Fruit fly (Drosophila melanogaster): ENCODE measurements around the gene Drsl1.

The Drsl1 gene

DNA sequence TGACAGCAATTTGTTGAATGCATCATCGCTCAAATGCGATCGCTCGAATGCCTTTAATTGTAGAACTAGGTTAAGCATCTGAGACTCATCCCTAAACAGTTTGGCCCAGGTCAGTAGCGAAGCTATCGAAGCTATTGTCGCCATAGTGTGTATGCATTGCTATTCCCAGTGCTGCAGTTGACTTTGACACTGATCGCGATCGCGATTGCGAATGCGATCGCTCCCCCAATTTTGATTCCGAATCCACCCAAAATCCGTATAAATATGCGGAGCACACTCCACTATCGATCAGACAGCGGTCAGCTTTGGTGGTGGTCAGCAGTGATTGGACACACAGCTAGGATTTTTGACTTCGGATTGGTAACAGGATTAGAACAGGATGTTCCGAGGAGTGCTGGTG is 5.8 kb downstream of the Drsl1 start, which contains the start of gene CG14961:
Gene CG14961 (plus strand): TSS at position 301 of the 400 bp plus-strand sequence.
- TF ChIP-seq noc (tag; optimal IDR thresholded peaks at IDR 0.05): no peak

DNA sequence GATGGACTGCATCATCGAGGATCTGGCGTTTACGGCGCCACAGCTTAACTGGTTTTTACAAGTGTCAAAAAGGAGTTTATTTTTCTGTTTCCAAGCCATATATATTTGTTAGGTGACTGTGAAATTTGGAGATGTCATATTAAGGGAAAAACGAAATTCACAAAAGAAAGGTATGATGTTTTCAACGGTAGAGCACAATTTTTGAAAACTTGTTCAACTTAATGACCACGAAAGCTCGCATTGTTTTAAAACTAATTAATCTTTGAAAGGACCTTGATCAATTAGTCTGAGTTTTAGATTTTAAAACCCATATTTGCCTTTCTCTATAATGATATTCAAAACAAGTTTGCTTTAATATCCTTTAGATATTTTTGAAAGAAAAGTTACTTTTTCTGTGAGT is 6.8 kb downstream of the Drsl1 start, which contains the start of gene Strip:
Gene Strip (minus strand): TSS at position 101 of the 400 bp plus-strand sequence.
- no peak for TF ChIP-seq noc (tag; optimal IDR thresholded peaks at IDR 0.05)

DNA sequence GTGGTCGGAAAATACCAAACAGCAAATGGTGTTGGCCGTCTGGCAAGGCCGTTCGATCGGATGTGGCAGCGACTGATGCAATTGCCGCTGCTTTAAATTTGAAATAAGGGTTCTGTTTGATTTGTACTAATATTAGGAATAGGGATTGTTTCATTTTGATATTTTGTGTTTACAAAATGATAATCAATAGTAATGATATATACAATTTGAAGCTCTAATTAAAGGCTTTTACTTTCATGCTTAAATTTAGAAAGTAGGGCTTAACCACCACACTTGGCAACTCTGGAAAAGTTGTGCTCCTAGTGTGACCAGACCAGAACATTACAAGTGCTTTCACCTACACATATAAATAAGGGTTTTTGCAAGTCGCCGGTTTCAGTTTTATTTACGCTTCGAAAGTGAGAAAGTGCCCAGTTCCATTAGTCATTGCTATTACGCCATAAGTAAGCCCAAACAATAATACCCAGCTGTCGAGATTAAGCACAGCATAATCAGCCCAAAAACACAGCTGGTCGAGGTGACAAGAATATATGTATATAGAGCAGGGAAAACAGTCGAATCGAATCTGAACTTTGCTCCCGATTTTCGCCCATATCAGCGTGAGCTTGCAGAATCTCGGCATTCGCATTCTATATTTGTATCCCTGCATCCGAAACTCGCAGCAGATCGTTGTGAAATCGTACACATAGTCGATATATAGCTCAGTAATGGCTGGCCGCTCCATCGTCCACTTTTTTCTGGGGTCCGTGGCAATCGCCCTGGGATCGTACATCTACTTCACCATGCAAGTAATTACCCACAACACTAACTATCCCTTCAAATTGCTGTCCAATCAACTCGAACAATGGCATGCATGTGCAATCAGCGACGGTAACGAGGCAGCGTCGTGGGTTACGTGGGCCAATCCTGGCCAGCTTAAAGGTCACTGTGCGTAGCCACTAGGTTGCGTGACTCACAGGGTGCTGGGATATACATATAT is 9.4 kb downstream of the Drsl1 start, which contains the start of gene Gtpx:
Gene Gtpx (plus strand): TSS at position 341 of the 979 bp plus-strand sequence.
- TF ChIP-seq noc (tag; optimal IDR thresholded peaks at IDR 0.05): peak; percentile 30

DNA sequence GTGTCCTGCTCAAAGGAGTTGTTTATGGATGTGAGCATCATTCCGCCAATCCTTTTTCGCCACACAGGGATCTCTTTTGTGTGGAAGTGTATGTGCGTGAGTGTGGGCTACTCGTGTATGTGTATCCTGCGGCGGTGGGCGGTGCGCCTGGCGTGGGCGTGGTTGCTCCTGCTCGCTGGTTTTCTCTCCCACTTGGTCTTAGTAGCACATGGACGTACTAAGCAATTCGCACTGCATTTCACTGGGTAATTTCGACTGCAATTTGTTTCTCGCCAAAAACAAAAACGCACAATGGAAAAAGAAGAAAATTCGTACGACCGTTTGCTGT is 10.0 kb downstream of the Drsl1 start:
- TF ChIP-seq noc (tag; optimal IDR thresholded peaks at IDR 0.05): no peak

DNA sequence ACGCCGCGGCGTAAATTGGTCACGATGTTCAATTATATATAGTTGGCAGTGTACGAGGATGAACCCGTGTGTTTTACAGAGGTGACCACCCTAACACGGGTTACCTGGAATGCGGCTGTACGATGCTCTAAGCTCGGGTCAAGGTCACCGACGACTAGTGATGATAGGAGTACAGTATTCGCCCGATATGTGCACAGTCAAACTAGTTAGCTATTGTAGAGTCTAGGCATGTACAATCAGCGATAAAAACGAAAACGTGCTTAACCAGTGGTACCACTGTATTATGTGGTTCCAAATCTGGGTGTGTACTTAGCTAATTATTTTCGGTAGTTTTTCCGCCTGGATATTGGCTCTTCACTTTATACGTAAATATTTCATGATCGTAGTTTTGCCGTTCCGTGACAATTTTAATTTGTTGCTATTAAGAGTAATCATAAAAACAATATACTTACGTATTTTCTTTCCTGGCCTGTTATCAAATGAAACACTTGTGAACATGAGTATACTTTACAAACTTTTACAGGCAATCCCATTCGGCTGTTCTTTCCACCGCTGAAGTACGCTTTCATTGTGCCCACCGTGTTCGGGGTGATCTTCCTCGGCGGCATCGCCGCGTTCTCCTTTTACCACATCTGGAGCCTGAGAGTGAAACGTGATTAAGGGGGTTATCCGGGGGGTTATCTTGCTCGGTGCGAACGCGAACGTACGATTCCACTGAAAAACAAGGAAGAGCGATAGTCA is 15.4 kb downstream of the Drsl1 start:
- peak; percentile 69 for TF ChIP-seq noc (tag; optimal IDR thresholded peaks at IDR 0.05)

DNA sequence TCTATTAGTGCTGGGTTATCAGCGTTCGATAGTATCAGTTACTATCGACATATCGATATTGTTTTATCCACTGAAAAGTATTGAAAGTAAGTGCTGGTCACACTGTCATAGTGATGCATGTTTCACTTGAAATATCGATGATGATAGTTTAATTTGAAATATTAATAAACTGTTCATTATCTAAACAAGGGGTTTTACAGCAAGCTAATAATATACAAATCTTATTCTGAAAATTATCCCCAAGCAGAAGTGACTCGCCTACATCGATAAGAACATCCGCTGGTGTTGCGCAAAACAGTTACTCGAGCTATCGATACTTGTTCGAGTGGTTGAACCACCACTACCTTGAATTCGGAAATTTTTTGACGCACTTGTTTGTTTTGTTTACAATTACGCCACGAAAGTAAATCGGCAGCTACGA is 16.4 kb downstream of the Drsl1 start, which contains the start of the genes PIG-C, CG12016 and Dpm2:
Gene PIG-C (minus strand): TSS at position 10 of the 421 bp plus-strand sequence.
Gene CG12016 (plus strand): TSS at position 333 of the 421 bp plus-strand sequence.
Gene Dpm2 (plus strand): TSS at position 333 of the 421 bp plus-strand sequence.
- TF ChIP-seq noc (tag; optimal IDR thresholded peaks at IDR 0.05): peak; percentile 16

DNA sequence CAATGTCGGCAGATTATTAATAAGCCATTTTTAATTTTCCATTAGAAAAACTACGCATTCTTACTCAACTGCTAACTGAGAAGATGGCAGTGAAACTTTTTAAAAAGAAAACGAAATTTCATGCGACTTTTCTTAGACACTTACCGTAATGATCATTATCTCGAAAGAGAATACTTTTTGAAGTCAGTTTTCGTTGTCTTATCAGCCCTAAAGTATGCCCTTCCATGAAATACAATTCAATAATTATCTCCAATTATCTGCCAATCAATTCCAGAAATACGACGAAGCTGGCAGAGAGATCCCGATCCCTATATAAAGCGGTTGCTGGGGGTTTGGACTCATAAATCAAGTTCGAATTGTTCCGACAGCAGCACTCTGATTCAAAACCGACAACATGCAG is 19.1 kb downstream of the Drsl1 start, which contains the start of gene Drsl5:
Gene Drsl5 (plus strand): TSS at position 341 of the 400 bp plus-strand sequence.
- no peak for TF ChIP-seq noc (tag; optimal IDR thresholded peaks at IDR 0.05)

DNA sequence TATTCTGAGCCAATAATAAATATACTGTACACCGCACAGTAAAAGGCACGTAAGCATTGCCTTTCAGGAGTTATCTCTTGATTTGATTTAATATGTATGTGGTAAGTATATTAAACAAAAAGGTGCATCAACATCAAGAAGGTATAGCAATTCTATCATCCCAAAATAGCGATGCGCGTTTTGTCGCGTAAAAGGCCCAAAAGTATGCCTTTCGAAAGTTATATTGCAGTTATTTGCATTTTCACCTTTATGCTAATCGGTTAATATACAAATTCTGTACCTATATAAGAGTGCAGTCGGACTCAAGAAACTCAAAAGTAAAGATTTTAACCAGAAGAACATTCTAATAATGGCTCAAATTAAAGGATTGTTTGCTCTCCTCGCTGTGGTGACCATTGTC is 20.3 kb downstream of the Drsl1 start, which contains the start of gene Drsl4:
Gene Drsl4 (plus strand): TSS at position 333 of the 400 bp plus-strand sequence.
- no peak for TF ChIP-seq noc (tag; optimal IDR thresholded peaks at IDR 0.05)

DNA sequence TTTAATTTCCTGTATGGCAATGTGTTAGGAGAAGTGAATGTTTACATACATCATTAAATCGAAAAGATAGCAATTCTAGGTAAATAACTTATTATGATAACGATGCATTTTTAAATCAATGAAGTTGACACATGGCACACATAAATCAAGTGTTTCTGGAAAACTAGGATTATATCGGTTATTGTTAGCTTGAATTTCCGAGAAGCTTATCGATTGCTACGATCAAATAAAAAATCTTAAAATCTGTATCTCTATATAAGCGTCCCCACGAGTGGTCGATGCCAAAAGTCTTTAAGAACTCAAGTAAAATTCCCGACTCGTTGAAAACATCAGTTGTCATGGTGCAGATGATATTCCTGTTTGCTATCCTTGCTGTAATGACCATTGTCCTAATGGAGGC is 20.9 kb downstream of the Drsl1 start, which contains the start of gene Drsl3:
Gene Drsl3 (plus strand): TSS at position 301 of the 400 bp plus-strand sequence.
- TF ChIP-seq noc (tag; optimal IDR thresholded peaks at IDR 0.05): no peak

DNA sequence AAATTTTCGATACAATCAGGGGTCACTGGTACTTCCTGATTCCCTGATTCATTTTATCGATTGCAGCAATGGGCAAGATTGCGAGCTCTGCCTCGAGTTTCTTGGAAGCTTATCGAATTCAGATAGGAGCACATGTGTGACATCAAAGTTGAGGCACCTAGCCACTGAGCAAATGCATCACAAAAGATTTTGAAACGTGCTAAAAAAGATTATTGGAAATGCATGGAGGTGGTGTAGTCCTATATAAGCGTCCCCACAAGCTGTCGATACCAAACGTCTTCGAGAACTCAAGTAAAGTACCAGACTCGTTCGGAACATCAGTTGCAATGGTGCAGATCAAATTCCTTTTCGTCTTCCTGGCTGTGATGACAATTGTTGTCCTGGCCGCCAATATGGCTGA is 21.5 kb downstream of the Drsl1 start, which contains the start of gene Drsl2:
Gene Drsl2 (plus strand): TSS at position 301 of the 400 bp plus-strand sequence.
- TF ChIP-seq noc (tag; optimal IDR thresholded peaks at IDR 0.05): no peak

DNA sequence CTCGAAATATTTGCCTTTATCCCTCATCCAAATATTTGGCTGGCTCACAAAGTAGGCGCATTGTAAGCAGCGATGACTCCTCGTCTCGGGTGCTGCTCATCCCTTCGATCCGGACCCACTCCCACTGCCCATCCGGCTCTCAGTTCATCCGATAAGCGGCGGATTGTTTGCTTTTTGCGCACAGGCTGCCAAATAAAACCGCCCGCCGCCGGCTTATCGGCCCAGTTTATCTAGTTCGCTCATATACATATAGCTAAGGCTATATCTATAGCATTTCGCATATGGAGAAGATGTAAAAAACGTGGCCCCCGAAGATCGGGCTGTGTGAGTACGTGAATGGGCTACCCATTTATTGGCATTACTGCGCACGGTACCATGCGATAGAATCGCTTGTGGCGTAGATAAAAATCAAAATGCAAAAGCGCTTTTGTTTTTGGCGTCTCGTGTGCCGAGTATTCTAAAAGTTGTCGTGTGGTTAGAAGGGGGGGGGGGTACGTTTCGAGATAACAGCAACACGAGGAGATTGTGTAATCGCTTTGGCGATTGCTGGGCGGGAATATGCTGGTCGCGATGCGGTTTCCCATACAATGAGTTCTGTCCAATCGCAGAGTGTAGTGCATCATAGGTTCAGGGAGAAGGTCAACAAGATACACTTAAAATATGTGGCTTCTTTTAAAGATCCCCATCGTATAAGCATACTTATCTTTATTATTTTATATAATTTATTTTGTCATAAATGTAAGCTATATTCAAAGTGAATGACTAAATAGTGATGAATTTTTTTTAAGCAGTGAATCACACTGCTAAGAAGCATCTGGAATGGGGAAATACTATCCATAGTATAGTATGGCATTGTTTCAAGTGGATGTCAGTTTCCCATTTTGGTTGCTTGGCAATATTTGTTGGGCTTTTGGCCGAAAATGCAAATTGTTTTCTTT is 26.6 kb downstream of the Drsl1 start:
- TF ChIP-seq noc (tag; optimal IDR thresholded peaks at IDR 0.05): peak; percentile 49

DNA sequence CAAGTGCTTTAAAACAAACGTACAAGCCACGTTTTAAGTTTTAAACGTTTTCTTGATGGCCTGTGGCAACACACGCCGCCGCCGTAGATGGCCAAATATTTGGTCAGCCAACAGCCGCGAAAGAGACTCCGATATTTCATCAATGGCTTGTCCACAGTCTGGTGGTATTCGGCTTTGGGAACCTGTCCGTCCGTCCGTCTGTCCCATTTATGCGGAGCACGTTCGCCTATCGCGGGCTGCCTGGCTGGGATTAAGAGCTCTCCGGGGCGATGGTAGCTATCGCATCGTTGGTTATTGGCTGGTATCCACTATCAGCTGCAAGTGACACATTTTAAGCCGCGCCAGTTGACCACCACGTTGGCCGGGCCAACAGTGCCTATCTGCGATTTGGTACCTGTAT is 28.0 kb downstream of the Drsl1 start:
- no peak for TF ChIP-seq noc (tag; optimal IDR thresholded peaks at IDR 0.05)

DNA sequence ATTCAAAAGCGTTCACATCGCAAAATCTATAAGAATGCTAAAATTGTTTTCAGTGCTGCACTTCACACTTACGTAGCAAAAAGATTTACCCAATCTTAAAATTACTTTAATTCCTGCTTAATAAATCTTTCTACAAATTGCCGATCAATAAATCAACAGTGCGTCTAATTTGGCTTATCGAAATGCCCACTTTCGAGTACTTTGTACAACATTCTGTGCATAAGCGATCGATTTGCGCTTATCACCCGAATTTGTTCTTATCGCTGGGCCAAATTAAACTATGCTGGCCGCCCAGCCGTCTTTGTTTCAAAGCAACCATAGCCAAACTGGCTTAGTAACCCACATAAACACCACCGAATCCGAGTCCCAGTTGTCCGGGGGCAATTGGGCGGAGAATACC is 29.1 kb downstream of the Drsl1 start:
- peak; percentile 83 for TF ChIP-seq noc (tag; optimal IDR thresholded peaks at IDR 0.05)

DNA sequence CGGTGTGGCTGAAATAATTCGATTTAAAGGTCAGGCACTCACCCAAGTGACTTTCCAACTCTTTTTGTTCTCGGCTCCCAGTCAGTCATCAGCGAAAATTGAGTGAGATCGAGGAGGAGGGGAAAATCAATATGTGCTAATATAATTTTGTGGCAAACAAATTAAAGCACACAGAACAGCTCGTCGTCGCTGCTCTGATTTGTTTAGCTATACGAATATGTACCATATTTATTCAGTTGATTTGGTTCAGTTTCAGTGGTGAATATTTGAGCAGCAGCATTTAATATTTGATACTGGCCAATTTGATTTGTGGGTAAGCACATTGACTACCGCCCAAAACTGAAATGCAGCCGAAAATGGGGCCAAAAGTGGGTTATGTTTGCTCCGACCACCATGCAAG is 30.2 kb downstream of the Drsl1 start:
- TF ChIP-seq noc (tag; optimal IDR thresholded peaks at IDR 0.05): no peak

DNA sequence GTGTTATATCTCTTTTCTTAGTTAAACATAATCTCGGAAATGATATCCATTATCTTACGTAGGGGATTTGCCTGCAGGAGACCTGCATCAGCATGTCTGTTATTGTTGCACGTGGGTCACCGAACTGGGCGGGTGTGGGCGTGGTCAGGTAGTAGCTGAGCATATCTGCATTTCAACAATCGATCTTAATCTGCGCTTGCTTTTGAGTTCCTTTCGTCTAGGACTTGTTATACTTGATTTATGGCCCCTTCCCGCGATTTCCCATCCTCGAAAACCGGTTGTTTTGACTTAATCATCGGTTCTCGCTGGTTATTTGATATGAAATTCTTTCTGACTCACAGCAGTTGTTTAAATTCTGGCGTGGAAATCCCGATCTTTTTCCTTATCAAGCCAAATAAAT is 30.8 kb downstream of the Drsl1 start:
- TF ChIP-seq noc (tag; optimal IDR thresholded peaks at IDR 0.05): no peak
